Fruit fly (Drosophila melanogaster) whole organism, embryonic: Measurements from ENCODE around the gene Obp19a.

Source experiments
- Antp ChIP-seq: fragments of 200-800 bp; sonication (Bioruptor generic); optimal IDR thresholded peaks from 3 replicates; lab custom pipeline; 2016; ENCODE audit warnings: missing biosample characterization, missing genetic modification characterization
- Bteb2 ChIP-seq: fragments of 200-800 bp; sonication (Bioruptor generic); optimal IDR thresholded peaks from 2 replicates; lab custom pipeline; 2016; ENCODE audit warnings: missing biosample characterization, missing genetic modification characterization
- CG11696 ChIP-seq: fragments of 200-800 bp; sonication (Bioruptor generic); IDR thresholded peaks from 2 replicates; pipeline ENCODE4 v1.3.6; 2022; ENCODE audit warnings: missing biosample characterization, missing genetic modification characterization
- CG15479 ChIP-seq: fragments of 200-800 bp; sonication (Bioruptor generic); optimal IDR thresholded peaks from 3 replicates; lab custom pipeline; 2019; ENCODE audit warnings: missing biosample characterization, mild to moderate bottlenecking, missing genetic modification characterization, moderate library complexity
- CG15601 ChIP-seq: fragments of 200-800 bp; sonication (Bioruptor generic); optimal IDR thresholded peaks from 3 replicates; lab custom pipeline; 2019; ENCODE audit warnings: missing biosample characterization, mild to moderate bottlenecking, missing genetic modification characterization, moderate library complexity
- CG15696 ChIP-seq: fragments of 200-800 bp; sonication (Bioruptor generic); optimal IDR thresholded peaks from 2 replicates; lab custom pipeline; 2019; ENCODE audit warnings: missing biosample characterization, mild to moderate bottlenecking, missing genetic modification characterization, moderate library complexity
- CG16813 ChIP-seq: fragments of 200-800 bp; sonication (Bioruptor generic); IDR thresholded peaks from 3 replicates; pipeline ENCODE4 v1.3.6; 2022; ENCODE audit warnings: missing biosample characterization, missing genetic modification characterization; ENCODE audit not compliant: partially characterized antibody
- CG16815 ChIP-seq: fragments of 200-800 bp; sonication (Bioruptor generic); optimal IDR thresholded peaks from 3 replicates; lab custom pipeline; 2017; ENCODE audit warnings: missing biosample characterization, mild to moderate bottlenecking, missing genetic modification characterization
- CG17385 ChIP-seq: fragments of 200-800 bp; sonication (Bioruptor generic); optimal IDR thresholded peaks from 3 replicates; lab custom pipeline; 2018; ENCODE audit warnings: missing biosample characterization, mild to moderate bottlenecking, missing genetic modification characterization
- CG2116 ChIP-seq: fragments of 200-800 bp; sonication (Bioruptor generic); optimal IDR thresholded peaks from 3 replicates; lab custom pipeline; 2018; ENCODE audit warnings: missing biosample characterization, mild to moderate bottlenecking, missing genetic modification characterization
- CG2202 ChIP-seq: fragments of 200-800 bp; sonication (Bioruptor generic); optimal IDR thresholded peaks from 2 replicates; lab custom pipeline; 2018; ENCODE audit warnings: missing biosample characterization, mild to moderate bottlenecking, missing genetic modification characterization
- CG4820 ChIP-seq: fragments of 200-800 bp; sonication (Bioruptor generic); optimal IDR thresholded peaks from 3 replicates; lab custom pipeline; 2016; ENCODE audit warnings: missing biosample characterization, missing genetic modification characterization
- CG6654 ChIP-seq: fragments of 200-800 bp; sonication (Bioruptor generic); optimal IDR thresholded peaks from 2 replicates; lab custom pipeline; 2017; ENCODE audit warnings: missing biosample characterization, mild to moderate bottlenecking, missing genetic modification characterization
- CG6765 ChIP-seq: fragments of 200-800 bp; sonication (Bioruptor generic); optimal IDR thresholded peaks from 3 replicates; lab custom pipeline; 2017; ENCODE audit warnings: missing biosample characterization, mild to moderate bottlenecking, missing genetic modification characterization
- CG6813 ChIP-seq: fragments of 200-800 bp; sonication (Bioruptor generic); optimal IDR thresholded peaks from 2 replicates; lab custom pipeline; 2017; ENCODE audit warnings: missing biosample characterization, missing genetic modification characterization, mild to moderate bottlenecking, moderate library complexity, missing genetic modification reagents
- CG7357 ChIP-seq: fragments of 200-800 bp; sonication (Bioruptor generic); IDR thresholded peaks from 3 replicates; pipeline ENCODE4 v1.3.6; 2022; ENCODE audit warnings: missing biosample characterization, missing genetic modification characterization
- CG8290 ChIP-seq, 3 experiments: fragments of 200-800 bp; sonication (Bioruptor generic); optimal IDR thresholded peaks; 2 replicates each; lab custom pipeline; 2016 to 2019; ENCODE audit warnings: missing biosample characterization in 3 of 3, missing genetic modification characterization in 3 of 3, mild to moderate bottlenecking in 2 of 3, moderate library complexity in 1 of 3
- D19A ChIP-seq: fragments of 200-800 bp; optimal IDR thresholded peaks from 3 replicates; lab custom pipeline; 2019; ENCODE audit warnings: missing biosample characterization, mild to moderate bottlenecking, missing genetic modification characterization, moderate library complexity
- D19B ChIP-seq: fragments of 200-800 bp; sonication (Bioruptor generic); optimal IDR thresholded peaks from 2 replicates; lab custom pipeline; 2017; ENCODE audit warnings: missing biosample characterization, mild to moderate bottlenecking, missing genetic modification characterization
- Dfd ChIP-seq, 2 experiments: fragments of >200 bp; optimal IDR thresholded peaks; 2 replicates each; lab custom pipeline; 2017; ENCODE audit warnings: missing biosample characterization in 2 of 2, missing genetic modification characterization in 2 of 2
- Doc3 ChIP-seq: fragments of 200-800 bp; sonication (Bioruptor generic); IDR thresholded peaks from 3 replicates; pipeline ENCODE4 v1.3.6; 2022; ENCODE audit warnings: missing biosample characterization, missing genetic modification characterization; ENCODE audit not compliant: partially characterized antibody
- Fer2 ChIP-seq: fragments of 200-800 bp; sonication (Bioruptor generic); optimal IDR thresholded peaks from 2 replicates; lab custom pipeline; 2018; ENCODE audit warnings: missing biosample characterization, mild to moderate bottlenecking, missing genetic modification characterization, moderate library complexity
- H2.0 ChIP-seq: fragments of 200-800 bp; sonication (Bioruptor generic); IDR thresholded peaks from 2 replicates; pipeline ENCODE4 v1.3.6; 2022; ENCODE audit warnings: missing biosample characterization, missing genetic modification characterization
- Hmr ChIP-seq: fragments of 200-800 bp; sonication (Bioruptor generic); optimal IDR thresholded peaks from 3 replicates; lab custom pipeline; 2017; ENCODE audit warnings: mild to moderate bottlenecking, missing biosample characterization, missing genetic modification reagents, missing genetic modification characterization
- Hr51 ChIP-seq, 2 experiments: fragments of 200-800 bp; sonication (Bioruptor generic); optimal IDR thresholded peaks; 2 replicates in 1 of 2; 3 replicates in 1 of 2; lab custom pipeline; 2016 to 2018; ENCODE audit warnings: missing biosample characterization in 2 of 2, missing genetic modification characterization in 2 of 2, mild to moderate bottlenecking in 1 of 2, moderate library complexity in 1 of 2
- Lhr ChIP-seq: fragments of 200-800 bp; sonication (Bioruptor generic); optimal IDR thresholded peaks from 3 replicates; lab custom pipeline; 2017; ENCODE audit warnings: mild to moderate bottlenecking, missing biosample characterization, missing genetic modification reagents, missing genetic modification characterization
- Optix ChIP-seq: fragments of 200-800 bp; sonication (Bioruptor generic); IDR thresholded peaks from 3 replicates; pipeline ENCODE4 v1.3.6; 2022; ENCODE audit warnings: missing biosample characterization, missing genetic modification characterization
- Scr ChIP-seq: fragments of 200-800 bp; sonication (Bioruptor generic); IDR thresholded peaks from 2 replicates; pipeline ENCODE4 v1.3.6; 2022; ENCODE audit warnings: missing biosample characterization, missing genetic modification characterization; ENCODE audit not compliant: partially characterized antibody
- Ssrp ChIP-seq: fragments of 200-800 bp; sonication (Bioruptor generic); optimal IDR thresholded peaks from 2 replicates; lab custom pipeline; 2018; ENCODE audit warnings: missing biosample characterization, mild to moderate bottlenecking, missing genetic modification characterization, moderate library complexity
- Stat92E ChIP-seq, 3 experiments: fragments of >200 bp in 2 of 3; fragments of 200-800 bp in 1 of 3; sonication (Bioruptor generic) in 1 of 3; optimal IDR thresholded peaks; 2 replicates each; lab custom pipeline; 2017 to 2019; ENCODE audit warnings: missing biosample characterization in 3 of 3, missing genetic modification characterization in 3 of 3, mild to moderate bottlenecking in 1 of 3, moderate library complexity in 1 of 3
- Xrp1 ChIP-seq: fragments of 200-800 bp; sonication (Bioruptor generic); IDR thresholded peaks from 2 replicates; pipeline ENCODE4 v1.3.6; 2022; ENCODE audit warnings: missing biosample characterization, missing genetic modification characterization
- YL-1 ChIP-seq: fragments of 200-800 bp; sonication (Bioruptor generic); optimal IDR thresholded peaks from 3 replicates; lab custom pipeline; 2017; ENCODE audit warnings: missing biosample characterization, mild to moderate bottlenecking, missing genetic modification characterization
- ase ChIP-seq: fragments of 200-800 bp; sonication (Bioruptor generic); IDR thresholded peaks from 3 replicates; pipeline ENCODE4 v1.3.6; 2022; ENCODE audit warnings: missing biosample characterization, missing genetic modification characterization
- bbx ChIP-seq: fragments of 200-800 bp; sonication (Bioruptor generic); IDR thresholded peaks from 2 replicates; pipeline ENCODE4 v1.3.6; 2022; ENCODE audit warnings: missing biosample characterization, missing genetic modification characterization; ENCODE audit not compliant: partially characterized antibody
- bsh ChIP-seq, 2 experiments: fragments of 200-800 bp; sonication (Bioruptor generic); optimal IDR thresholded peaks; 2 replicates each; lab custom pipeline; 2017 to 2018; ENCODE audit warnings: mild to moderate bottlenecking in 2 of 2, missing biosample characterization in 2 of 2, missing genetic modification characterization in 2 of 2, moderate library complexity in 1 of 2
- caup ChIP-seq: fragments of 200-800 bp; sonication (Bioruptor generic); optimal IDR thresholded peaks from 3 replicates; lab custom pipeline; 2017; ENCODE audit warnings: missing biosample characterization, mild to moderate bottlenecking, missing genetic modification characterization, moderate library complexity; ENCODE audit not compliant: severe bottlenecking
- emc ChIP-seq: fragments of 200-800 bp; sonication (Bioruptor generic); optimal IDR thresholded peaks from 2 replicates; lab custom pipeline; 2016; ENCODE audit warnings: missing biosample characterization, missing genetic modification characterization
- exex ChIP-seq: fragments of 200-800 bp; sonication (Bioruptor generic); optimal IDR thresholded peaks from 4 replicates; lab custom pipeline; 2018; ENCODE audit warnings: missing biosample characterization, mild to moderate bottlenecking, missing genetic modification characterization, moderate library complexity
- eyg ChIP-seq: fragments of 200-800 bp; sonication (Bioruptor generic); optimal IDR thresholded peaks from 3 replicates; lab custom pipeline; 2016; ENCODE audit warnings: missing biosample characterization, missing genetic modification characterization
- gsb-n ChIP-seq: fragments of 200-800 bp; sonication (Bioruptor generic); optimal IDR thresholded peaks from 3 replicates; lab custom pipeline; 2018; ENCODE audit warnings: missing biosample characterization, mild to moderate bottlenecking, missing genetic modification characterization
- mld ChIP-seq: fragments of 200-800 bp; sonication (Bioruptor generic); IDR thresholded peaks from 3 replicates; pipeline ENCODE4 v1.3.6; 2022; ENCODE audit warnings: missing biosample characterization, missing genetic modification characterization; ENCODE audit not compliant: partially characterized antibody
- p53 ChIP-seq: fragments of 200-800 bp; sonication (Bioruptor generic); optimal IDR thresholded peaks from 2 replicates; lab custom pipeline; 2016; ENCODE audit warnings: missing biosample characterization, missing genetic modification characterization
- pb ChIP-seq: fragments of 200-800 bp; sonication (Bioruptor generic); optimal IDR thresholded peaks from 3 replicates; lab custom pipeline; 2016; ENCODE audit warnings: missing biosample characterization, missing genetic modification characterization
- sens ChIP-seq: fragments of 200-800 bp; sonication (Bioruptor generic); peaks from one replicate; lab custom pipeline; 2016; ENCODE audit warnings: missing biosample characterization, missing genetic modification characterization
- sens-2 ChIP-seq: fragments of 200-800 bp; sonication (Bioruptor generic); IDR thresholded peaks from 2 replicates; pipeline ENCODE4 v1.3.6; 2022; ENCODE audit warnings: missing biosample characterization, missing genetic modification characterization
- sna ChIP-seq: fragments of 200-800 bp; sonication (Bioruptor generic); IDR thresholded peaks from 2 replicates; pipeline ENCODE4 v1.3.6; 2022; ENCODE audit warnings: missing biosample characterization, missing genetic modification characterization; ENCODE audit not compliant: partially characterized antibody
- sqz ChIP-seq: fragments of 200-800 bp; sonication (Bioruptor generic); optimal IDR thresholded peaks from 3 replicates; lab custom pipeline; 2018; ENCODE audit warnings: missing biosample characterization, mild to moderate bottlenecking, missing genetic modification characterization
- sr ChIP-seq: fragments of 200-800 bp; sonication (Bioruptor generic); IDR thresholded peaks from 3 replicates; pipeline ENCODE4 v1.3.6; 2022; ENCODE audit warnings: missing biosample characterization, missing genetic modification characterization
- tin ChIP-seq: fragments of 200-800 bp; sonication (Bioruptor generic); optimal IDR thresholded peaks from 3 replicates; lab custom pipeline; 2016; ENCODE audit warnings: missing biosample characterization, missing genetic modification characterization
- zen ChIP-seq: fragments of 200-800 bp; sonication (Bioruptor generic); optimal IDR thresholded peaks from 3 replicates; lab custom pipeline; 2018; ENCODE audit warnings: missing biosample characterization, mild to moderate bottlenecking, missing genetic modification characterization, moderate library complexity

The Obp19a gene

DNA sequence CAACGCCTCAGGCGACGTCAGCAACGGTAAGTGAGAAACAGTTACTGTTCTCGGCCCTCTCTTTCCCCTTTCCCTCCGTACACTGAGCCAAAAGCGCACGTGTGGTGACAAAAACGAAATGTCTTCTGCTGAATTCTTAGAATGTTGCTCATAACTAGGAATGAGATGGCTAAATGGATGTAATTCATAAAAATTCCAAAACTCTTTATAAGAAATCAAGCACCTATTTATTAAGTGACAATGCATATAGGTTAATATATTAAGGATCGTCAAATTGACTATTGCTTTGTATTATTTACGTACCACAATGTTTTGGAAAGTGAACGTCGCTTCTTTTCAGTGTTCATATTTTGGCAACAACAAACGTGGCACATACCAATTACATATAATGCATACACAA is 19.0 kb downstream of the Obp19a start (continued):
- TF ChIP-seq H2.0 (GFP tag; lab: Robert Waterston, UW) = no peak
- no peak for TF ChIP-seq Stat92E (GFP tag; optimal IDR thresholded peaks at IDR 0.05; lab: Kevin White, UChicago)
- TF ChIP-seq CG4820 (GFP tag; lab: Kevin White, UChicago) = no peak
- no peak for TF ChIP-seq CG2116 (GFP tag; lab: Kevin White, UChicago)
- no peak for TF ChIP-seq CG15696 (tag; lab: Kevin White, UChicago)
- TF ChIP-seq CG16813 (GFP tag; lab: Robert Waterston, UW) = no peak
- no peak for TF ChIP-seq D19B (GFP tag; lab: Kevin White, UChicago)
- TF ChIP-seq zen (tag; lab: Kevin White, UChicago) = no peak
- peak in 1 of 2 experiments; percentile 51 for TF ChIP-seq Hr51 (GFP tag; optimal IDR thresholded peaks at IDR 0.05; lab: Kevin White, UChicago)
- TF ChIP-seq Doc3 (GFP tag; lab: Robert Waterston, UW) = no peak
- TF ChIP-seq p53 (GFP tag; lab: Kevin White, UChicago) = no peak
- TF ChIP-seq pb = no peak
- no peak for TF ChIP-seq Scr
- TF ChIP-seq mld (GFP tag; lab: Robert Waterston, UW) = no peak
- TF ChIP-seq tin (GFP tag; lab: Kevin White, UChicago) = no peak
- TF ChIP-seq caup = peak; percentile 29
- TF ChIP-seq ase (GFP tag; lab: Robert Waterston, UW) = no peak
- TF ChIP-seq sr = no peak
- TF ChIP-seq emc (GFP tag; lab: Kevin White, UChicago) = no peak
- no peak for TF ChIP-seq exex
- no peak for TF ChIP-seq CG16815
- TF ChIP-seq CG6813 (GFP tag; lab: Kevin White, UChicago) = no peak
- peak; percentile 37 for TF ChIP-seq CG17385
- TF ChIP-seq CG6765 (GFP tag; lab: Kevin White, UChicago) = no peak
- no peak for TF ChIP-seq CG8290 (GFP tag; optimal IDR thresholded peaks at IDR 0.05; lab: Kevin White, UChicago)
- no peak for TF ChIP-seq CG8290 (tag; optimal IDR thresholded peaks at IDR 0.05; lab: Kevin White, UChicago)
- no peak for TF ChIP-seq eyg (GFP tag; lab: Kevin White, UChicago)
- TF ChIP-seq bbx (GFP tag; lab: Robert Waterston, UW) = no peak
- no peak for TF ChIP-seq bsh (GFP tag; optimal IDR thresholded peaks at IDR 0.05; lab: Kevin White, UChicago)
- TF ChIP-seq Hmr (GFP tag; lab: Kevin White, UChicago) = peak; percentile 68
- no peak for TF ChIP-seq sens-2 (GFP tag; lab: Robert Waterston, UW)
- no peak for TF ChIP-seq Xrp1 (GFP tag; lab: Robert Waterston, UW)
- TF ChIP-seq Dfd (GFP tag; optimal IDR thresholded peaks at IDR 0.05; lab: Kevin White, UChicago) = no peak
- no peak for TF ChIP-seq Bteb2 (GFP tag; lab: Kevin White, UChicago)
- TF ChIP-seq Antp = peak; percentile 23
- no peak for TF ChIP-seq CG2202 (tag; lab: Kevin White, UChicago)
- TF ChIP-seq Fer2 (tag; lab: Kevin White, UChicago) = no peak
- TF ChIP-seq CG7357 (GFP tag; lab: Robert Waterston, UW) = no peak
- no peak for TF ChIP-seq Optix (GFP tag; lab: Robert Waterston, UW)
- TF ChIP-seq Lhr (GFP tag; lab: Kevin White, UChicago) = no peak
- no peak for TF ChIP-seq gsb-n
- TF ChIP-seq CG6654 (GFP tag; lab: Kevin White, UChicago) = no peak
- no peak for TF ChIP-seq sqz
- TF ChIP-seq CG11696 (GFP tag; lab: Robert Waterston, UW) = no peak
- no peak for TF ChIP-seq YL-1 (GFP tag; lab: Kevin White, UChicago)
- TF ChIP-seq CG15479 (GFP tag; lab: Kevin White, UChicago) = no peak
- TF ChIP-seq D19A (tag; lab: Kevin White, UChicago) = no peak
- TF ChIP-seq Ssrp (tag; lab: Kevin White, UChicago) = no peak
- TF ChIP-seq sens (GFP tag; lab: Kevin White, UChicago) = peak; percentile 58
- TF ChIP-seq sna (GFP tag; lab: Robert Waterston, UW) = no peak
- no peak for TF ChIP-seq CG15601
